Fruit fly (Drosophila melanogaster) whole organism, wandering third instar larva: ENCODE measurements around the gene Tbca.

ENCODE experiments used
- Abd-B ChIP-seq: fragments of >200 bp; optimal IDR thresholded peaks from 2 replicates; lab custom pipeline; 2017; ENCODE audit warnings: missing biosample characterization, missing genetic modification characterization
- CG32264 ChIP-seq: fragments of 200-800 bp; sonication (Bioruptor generic); optimal IDR thresholded peaks from 2 replicates; lab custom pipeline; 2016; ENCODE audit warnings: missing biosample characterization, missing genetic modification characterization
- CG9705 ChIP-seq: fragments of 200-800 bp; sonication (Bioruptor generic); optimal IDR thresholded peaks from 2 replicates; lab custom pipeline; 2018; ENCODE audit warnings: missing biosample characterization, mild to moderate bottlenecking, missing genetic modification characterization
- CrebA ChIP-seq: fragments of 200-800 bp; sonication (Bioruptor generic); optimal IDR thresholded peaks from 2 replicates; lab custom pipeline; 2016; ENCODE audit warnings: missing biosample characterization, mild to moderate bottlenecking, missing genetic modification characterization, borderline replicate concordance
- Dfd ChIP-seq: fragments of >200 bp; optimal IDR thresholded peaks from 2 replicates; lab custom pipeline; 2017; ENCODE audit warnings: missing biosample characterization, missing genetic modification characterization
- Dif ChIP-seq: fragments of 200-275, 200-300 bp; sonication (Bioruptor generic); optimal IDR thresholded peaks from 2 replicates; lab custom pipeline; 2018; ENCODE audit warnings: missing biosample characterization, missing genetic modification characterization; ENCODE audit not compliant: partially characterized antibody
- GATAd ChIP-seq: sonication (Bioruptor generic); optimal IDR thresholded peaks from 2 replicates; lab custom pipeline; 2016; ENCODE audit warnings: missing biosample characterization, missing genetic modification characterization
- HLH106 ChIP-seq: fragments of 200-800 bp; optimal IDR thresholded peaks from 3 replicates; lab custom pipeline; 2019; ENCODE audit warnings: missing biosample characterization, mild to moderate bottlenecking, missing genetic modification characterization, moderate library complexity
- Hnf4 ChIP-seq: fragments of 200-800 bp; sonication (Bioruptor generic); optimal IDR thresholded peaks from 2 replicates; lab custom pipeline; 2016; ENCODE audit warnings: missing biosample characterization, mild to moderate bottlenecking, missing genetic modification characterization
- Hr78 ChIP-seq: fragments of >200 bp; optimal IDR thresholded peaks from 2 replicates; lab custom pipeline; 2017; ENCODE audit warnings: missing biosample characterization, missing genetic modification characterization
- Hr83 ChIP-seq: fragments of 200-300 bp; sonication (Bioruptor generic); optimal IDR thresholded peaks from 2 replicates; lab custom pipeline; 2016; ENCODE audit warnings: missing biosample characterization, mild to moderate bottlenecking, missing genetic modification characterization, moderate library complexity; ENCODE audit not compliant: poor library complexity, severe bottlenecking
- Jra ChIP-seq: sonication (Bioruptor generic); optimal IDR thresholded peaks from 2 replicates; lab custom pipeline; 2016; ENCODE audit warnings: missing biosample characterization, missing genetic modification characterization
- Mio ChIP-seq: sonication (Bioruptor generic); optimal IDR thresholded peaks from 2 replicates; lab custom pipeline; 2016; ENCODE audit warnings: missing biosample characterization, missing genetic modification characterization
- Myc ChIP-seq: fragments of >200 bp; optimal IDR thresholded peaks from 2 replicates; lab custom pipeline; 2017
- N ChIP-seq: fragments of >200 bp; optimal IDR thresholded peaks from 2 replicates; lab custom pipeline; 2018; ENCODE audit warnings: missing biosample characterization, missing external identifiers, missing genetic modification characterization
- Rel ChIP-seq, 2 experiments: fragments of 200-800 bp; sonication (Bioruptor generic) in 1 of 2; optimal IDR thresholded peaks; 2 replicates in 1 of 2; 3 replicates in 1 of 2; lab custom pipeline; 2016 to 2019; ENCODE audit warnings: mild to moderate bottlenecking in 2 of 2, missing biosample characterization in 2 of 2, missing genetic modification characterization in 2 of 2, moderate library complexity in 1 of 2
- Sp1 ChIP-seq: fragments of 200-800 bp; sonication (Bioruptor generic); optimal IDR thresholded peaks from 3 replicates; lab custom pipeline; 2019; ENCODE audit warnings: missing biosample characterization, mild to moderate bottlenecking, missing genetic modification characterization, moderate library complexity
- Vsx2 ChIP-seq: fragments of 200-300, 225-300 bp; sonication (Bioruptor generic); optimal IDR thresholded peaks from 2 replicates; lab custom pipeline; 2018; ENCODE audit warnings: missing biosample characterization, missing genetic modification characterization; ENCODE audit not compliant: partially characterized antibody
- br ChIP-seq: fragments of 200-800 bp; sonication (Bioruptor generic); optimal IDR thresholded peaks from 2 replicates; lab custom pipeline; 2016; ENCODE audit warnings: missing biosample characterization, missing genetic modification characterization
- brk ChIP-seq: fragments of 200-800 bp; sonication (Bioruptor generic); optimal IDR thresholded peaks from 2 replicates; lab custom pipeline; 2016; ENCODE audit warnings: missing biosample characterization, mild to moderate bottlenecking, missing genetic modification characterization
- dl ChIP-seq, 2 experiments: fragments of 175-275, 200-275 bp in 1 of 2; fragments of 200-275 bp in 1 of 2; sonication (Bioruptor generic); optimal IDR thresholded peaks; lab custom pipeline; 2018; ENCODE audit warnings: mild to moderate bottlenecking in 2 of 2, missing biosample characterization in 2 of 2, missing genetic modification characterization in 2 of 2, moderate library complexity in 2 of 2; ENCODE audit not compliant: partially characterized antibody in 2 of 2, insufficient read depth in 1 of 2
- ey ChIP-seq: fragments of 200-800 bp; sonication (Bioruptor generic); optimal IDR thresholded peaks from 2 replicates; lab custom pipeline; 2016; ENCODE audit warnings: missing biosample characterization, missing genetic modification characterization
- foxo ChIP-seq, 2 experiments: fragments of 200-800 bp; sonication (Bioruptor generic); optimal IDR thresholded peaks; 2 replicates in 1 of 2; 3 replicates in 1 of 2; lab custom pipeline; 2016 to 2017; ENCODE audit warnings: missing biosample characterization in 2 of 2, missing genetic modification characterization in 2 of 2
- fru ChIP-seq: fragments of 200-800 bp; sonication (Bioruptor generic); optimal IDR thresholded peaks from 3 replicates; lab custom pipeline; 2016; ENCODE audit warnings: missing biosample characterization, mild to moderate bottlenecking, missing genetic modification characterization
- h ChIP-seq: fragments of 200-800 bp; sonication (Bioruptor generic); optimal IDR thresholded peaks from 3 replicates; lab custom pipeline; 2016; ENCODE audit warnings: missing biosample characterization, mild to moderate bottlenecking, missing genetic modification characterization
- jim ChIP-seq: fragments of 175-275, 200-325 bp; sonication (Bioruptor generic); optimal IDR thresholded peaks from 2 replicates; lab custom pipeline; 2016; ENCODE audit warnings: missing biosample characterization, mild to moderate bottlenecking, missing genetic modification characterization
- lola ChIP-seq: fragments of >200 bp; optimal IDR thresholded peaks from 2 replicates; lab custom pipeline; 2017; ENCODE audit warnings: missing biosample characterization, missing genetic modification characterization
- psq ChIP-seq: fragments of 200-800 bp; sonication (Bioruptor generic); optimal IDR thresholded peaks from 3 replicates; lab custom pipeline; 2017; ENCODE audit warnings: missing biosample characterization, mild to moderate bottlenecking, missing genetic modification characterization, moderate library complexity
- rgr ChIP-seq: fragments of 200-800 bp; sonication (Bioruptor generic); optimal IDR thresholded peaks from 3 replicates; lab custom pipeline; 2016; ENCODE audit warnings: missing biosample characterization, mild to moderate bottlenecking, missing genetic modification characterization
- sage ChIP-seq: fragments of 200-800 bp; sonication (Bioruptor generic); optimal IDR thresholded peaks from 2 replicates; lab custom pipeline; 2016; ENCODE audit warnings: missing biosample characterization, mild to moderate bottlenecking, missing genetic modification characterization
- sv ChIP-seq: fragments of 200-800 bp; sonication (Bioruptor generic); optimal IDR thresholded peaks from 3 replicates; lab custom pipeline; 2016; ENCODE audit warnings: missing biosample characterization, missing genetic modification characterization
- woc ChIP-seq: sonication (Bioruptor generic); optimal IDR thresholded peaks from 2 replicates; lab custom pipeline; 2016; ENCODE audit warnings: missing biosample characterization, mild to moderate bottlenecking, missing genetic modification characterization

Tbca gene

dm6 chr3R:31725486-31726227, 17.6 kb upstream of the Tbca start:
- no peak for TF ChIP-seq CG9705 (GFP tag; lab: Kevin White, UChicago)
- peak; percentile 22 for TF ChIP-seq rgr (GFP tag; lab: Kevin White, UChicago)
- peak; percentile 25 for TF ChIP-seq GATAd (GFP tag; lab: Kevin White, UChicago)
- TF ChIP-seq Sp1 (GFP tag; lab: Kevin White, UChicago), result peak; percentile 47
- peak; percentile 3 for TF ChIP-seq HLH106 (tag; lab: Kevin White, UChicago)
- TF ChIP-seq psq (GFP tag; lab: Kevin White, UChicago), result no peak
- peak; percentile 11 for TF ChIP-seq fru
- peak; percentile 52 for TF ChIP-seq Hr83
- TF ChIP-seq dl (GFP tag; optimal IDR thresholded peaks at IDR 0.05; lab: Kevin White, UChicago; ENCODE audit: insufficient read depth in 1 of 2, partially characterized antibody in 2 of 2), result peak; percentile 24 to 32
- no peak for TF ChIP-seq Rel (GFP tag; optimal IDR thresholded peaks at IDR 0.05; lab: Kevin White, UChicago)
- TF ChIP-seq Rel (tag; optimal IDR thresholded peaks at IDR 0.05; lab: Kevin White, UChicago), result peak; percentile 38
- TF ChIP-seq h, result peak; percentile 36
- TF ChIP-seq Hnf4, result peak; percentile 67
- no peak for TF ChIP-seq jim (GFP tag; lab: Kevin White, UChicago)
- peak; percentile 85 for TF ChIP-seq Dif
- TF ChIP-seq, all 38 proteins: peak for 11

DNA sequence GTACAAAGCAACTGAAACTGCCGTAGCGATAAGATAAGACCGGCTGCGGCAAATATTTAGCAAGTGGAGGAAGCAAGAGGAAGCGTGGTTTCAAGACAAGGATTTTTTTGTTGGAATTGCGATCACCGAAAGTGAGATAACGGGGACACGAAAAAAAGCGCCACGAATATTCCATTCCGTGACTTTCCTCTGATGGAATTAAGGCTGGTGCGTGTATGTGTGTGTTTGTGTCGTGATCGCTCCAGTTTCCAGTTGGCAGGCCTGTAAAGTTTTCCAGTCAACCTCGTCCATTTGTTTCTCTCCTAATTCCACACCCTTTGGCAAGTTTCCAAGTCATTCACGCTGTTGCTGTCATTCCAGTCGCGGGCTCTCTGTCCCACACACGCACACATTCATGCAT, 17.0 kb upstream of the Tbca start:
- no peak for TF ChIP-seq psq (GFP tag; lab: Kevin White, UChicago)
- TF ChIP-seq brk (GFP tag; lab: Kevin White, UChicago), result no peak
- TF ChIP-seq CG32264, result no peak
- no peak for TF ChIP-seq dl (GFP tag; optimal IDR thresholded peaks at IDR 0.05; lab: Kevin White, UChicago; ENCODE audit: insufficient read depth in 1 of 2, partially characterized antibody in 2 of 2)
- no peak for TF ChIP-seq Vsx2 (GFP tag; lab: Kevin White, UChicago)
- TF ChIP-seq lola, result no peak
- TF ChIP-seq rgr (GFP tag; lab: Kevin White, UChicago), result no peak
- no peak for TF ChIP-seq Mio (GFP tag; lab: Kevin White, UChicago)
- no peak for TF ChIP-seq jim (GFP tag; lab: Kevin White, UChicago)
- no peak for TF ChIP-seq Dfd
- TF ChIP-seq foxo (GFP tag; optimal IDR thresholded peaks at IDR 0.05; lab: Kevin White, UChicago), result no peak
- TF ChIP-seq Abd-B (GFP tag; lab: Kevin White, UChicago), result no peak
- TF ChIP-seq Hr78 (GFP tag; lab: Kevin White, UChicago), result no peak
- no peak for TF ChIP-seq Sp1 (GFP tag; lab: Kevin White, UChicago)
- TF ChIP-seq woc (GFP tag; lab: Kevin White, UChicago), result no peak
- TF ChIP-seq CG9705 (GFP tag; lab: Kevin White, UChicago), result no peak
- TF ChIP-seq Hnf4, result no peak
- TF ChIP-seq Hr83, result no peak
- no peak for TF ChIP-seq N (GFP tag; lab: Kevin White, UChicago)

dm6 chr3R:31727773-31728172, 15.5 kb upstream of the Tbca start:
- TF ChIP-seq lola (no peak), Jra (GFP tag; lab: Kevin White, UChicago) (no peak), CG32264 (no peak), dl (GFP tag; optimal IDR thresholded peaks at IDR 0.05; lab: Kevin White, UChicago; ENCODE audit: insufficient read depth in 1 of 2, partially characterized antibody in 2 of 2) (no peak), Sp1 (GFP tag; lab: Kevin White, UChicago) (no peak), ey (GFP tag; lab: Kevin White, UChicago) (no peak), fru (no peak), CG9705 (GFP tag; lab: Kevin White, UChicago) (no peak)

DNA sequence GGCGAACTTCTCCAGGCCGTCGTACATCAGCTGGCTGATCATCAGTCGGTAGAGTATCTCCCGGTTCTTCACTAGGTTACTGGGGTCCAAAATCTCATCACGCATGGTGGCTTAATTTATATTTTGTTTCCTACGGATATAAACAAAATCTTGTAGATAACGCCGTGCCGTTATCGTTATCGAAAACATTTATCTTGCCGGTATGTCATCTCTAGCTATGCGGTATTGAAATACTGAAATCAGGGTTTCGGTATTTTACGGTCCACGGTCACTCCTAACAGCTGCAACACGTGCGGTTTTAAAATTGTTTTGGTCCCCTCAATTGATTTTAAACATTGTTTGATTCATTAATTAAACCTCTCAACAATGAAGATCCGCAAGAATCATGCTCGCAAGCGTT, 6.5 kb upstream of the Tbca start, which contains the start of the genes CstF50 and CG11563:
Gene CstF50, minus strand, starts transcription at position 188 of the 400 bp plus-strand sequence.
Gene CG11563, plus strand, starts transcription at position 260 of the 400 bp plus-strand sequence.
- TF ChIP-seq Hr83, result no peak
- no peak for TF ChIP-seq Dfd
- TF ChIP-seq Myc (lab: Kevin White, UChicago), result peak; percentile 38

DNA sequence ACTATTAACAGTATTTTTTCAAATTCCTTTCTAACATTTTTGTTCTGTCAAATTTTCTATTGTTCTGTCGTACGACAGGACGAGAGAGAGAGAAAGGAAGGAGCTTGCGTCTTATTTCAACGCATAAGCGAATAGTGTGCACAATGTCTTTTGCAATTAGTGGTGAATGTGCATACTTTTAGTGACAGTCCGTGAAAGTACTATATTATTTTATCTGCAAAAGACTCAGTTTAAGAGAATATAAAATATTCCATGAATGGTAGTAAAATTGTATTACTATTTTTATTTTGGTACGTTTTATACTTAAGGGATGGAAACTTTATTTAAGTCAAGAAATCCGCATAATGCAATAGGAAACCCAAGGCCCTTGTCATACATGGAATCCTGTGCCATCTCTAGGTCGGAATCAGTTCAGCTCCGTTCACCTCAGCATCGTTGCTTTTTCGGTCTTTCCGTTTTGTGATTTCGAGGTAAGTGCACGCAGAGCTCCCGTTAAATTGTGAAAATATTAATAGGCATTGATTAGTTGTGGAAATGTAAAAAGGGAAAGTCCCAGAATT, 5.2 kb upstream of the Tbca start, which contains the start of gene eEF1alpha2:
Gene eEF1alpha2, plus strand, starts transcription at position 409 of the 560 bp plus-strand sequence.
- TF ChIP-seq CrebA (GFP tag; lab: Kevin White, UChicago) (no peak), Sp1 (GFP tag; lab: Kevin White, UChicago) (no peak), Rel (GFP tag; optimal IDR thresholded peaks at IDR 0.05; lab: Kevin White, UChicago) (no peak), Rel (tag; optimal IDR thresholded peaks at IDR 0.05; lab: Kevin White, UChicago) (no peak), Dif (no peak), rgr (GFP tag; lab: Kevin White, UChicago) (no peak), Hr78 (GFP tag; lab: Kevin White, UChicago) (no peak), woc (GFP tag; lab: Kevin White, UChicago) (no peak), psq (GFP tag; lab: Kevin White, UChicago) (no peak), CG9705 (GFP tag; lab: Kevin White, UChicago) (no peak), br (GFP tag; lab: Kevin White, UChicago) (no peak), sage (no peak), sv (GFP tag; lab: Kevin White, UChicago) (no peak)
